Fruit fly (Drosophila melanogaster) whole organism, embryonic: ENCODE data around the gene CG32371.

Experiments used
- BEAF-32 ChIP-seq: fragments of 200-800 bp; sonication (Bioruptor generic); optimal IDR thresholded peaks from 3 replicates; lab custom pipeline; 2017; ENCODE audit warnings: missing biosample characterization, missing genetic modification characterization, mild to moderate bottlenecking, moderate library complexity, missing genetic modification reagents
- CG10431 ChIP-seq: fragments of 200-800 bp; sonication (Bioruptor generic); optimal IDR thresholded peaks from 3 replicates; lab custom pipeline; 2018; ENCODE audit warnings: missing biosample characterization, mild to moderate bottlenecking, missing genetic modification characterization
- CG12071 ChIP-seq: fragments of 200-800 bp; sonication (Bioruptor generic); optimal IDR thresholded peaks from 3 replicates; lab custom pipeline; 2018; ENCODE audit warnings: missing biosample characterization, mild to moderate bottlenecking, missing genetic modification characterization
- CG14014 ChIP-seq: fragments of 200-800 bp; sonication (Bioruptor generic); IDR thresholded peaks from 2 replicates; pipeline ENCODE4 v1.3.6; 2022; ENCODE audit warnings: missing biosample characterization, missing genetic modification characterization
- CG14441 ChIP-seq: fragments of 200-800 bp; sonication (Bioruptor generic); IDR thresholded peaks from 2 replicates; pipeline ENCODE4 v1.3.6; 2022; ENCODE audit warnings: missing biosample characterization, missing genetic modification characterization
- CG15011 ChIP-seq: fragments of 200-800 bp; sonication (Bioruptor generic); optimal IDR thresholded peaks from 3 replicates; lab custom pipeline; 2018; ENCODE audit warnings: missing biosample characterization, mild to moderate bottlenecking, missing genetic modification characterization
- CG1529 ChIP-seq: fragments of 200-800 bp; sonication (Bioruptor generic); optimal IDR thresholded peaks from 3 replicates; lab custom pipeline; 2018; ENCODE audit warnings: missing biosample characterization, missing genetic modification characterization
- CG15479 ChIP-seq: fragments of 200-800 bp; sonication (Bioruptor generic); optimal IDR thresholded peaks from 3 replicates; lab custom pipeline; 2019; ENCODE audit warnings: missing biosample characterization, mild to moderate bottlenecking, missing genetic modification characterization, moderate library complexity
- CG15696 ChIP-seq: fragments of 200-800 bp; sonication (Bioruptor generic); optimal IDR thresholded peaks from 2 replicates; lab custom pipeline; 2019; ENCODE audit warnings: missing biosample characterization, mild to moderate bottlenecking, missing genetic modification characterization, moderate library complexity
- CG17568 ChIP-seq: fragments of 200-800 bp; sonication (Bioruptor generic); optimal IDR thresholded peaks from 2 replicates; lab custom pipeline; 2018; ENCODE audit warnings: missing biosample characterization, mild to moderate bottlenecking, missing genetic modification characterization, moderate library complexity
- CG17612 ChIP-seq: fragments of 200-800 bp; sonication (Bioruptor generic); IDR thresholded peaks from 2 replicates; pipeline ENCODE4 v1.3.6; 2022; ENCODE audit warnings: missing biosample characterization, missing genetic modification characterization
- CG18011 ChIP-seq: fragments of 200-800 bp; sonication (Bioruptor generic); optimal IDR thresholded peaks from 2 replicates; lab custom pipeline; 2017; ENCODE audit warnings: missing biosample characterization, missing genetic modification characterization, mild to moderate bottlenecking, moderate library complexity, missing genotype
- CG18619 ChIP-seq: fragments of 200-800 bp; sonication (Bioruptor generic); optimal IDR thresholded peaks from 3 replicates; lab custom pipeline; 2017; ENCODE audit warnings: missing biosample characterization, mild to moderate bottlenecking, missing genetic modification characterization
- CG18764 ChIP-seq: fragments of 200-800 bp; sonication (Bioruptor generic); optimal IDR thresholded peaks from 3 replicates; lab custom pipeline; 2016; ENCODE audit warnings: missing biosample characterization, missing genetic modification characterization
- CG2120 ChIP-seq: fragments of 200-800 bp; sonication (Bioruptor generic); optimal IDR thresholded peaks from 3 replicates; lab custom pipeline; 2016; ENCODE audit warnings: missing biosample characterization, missing genetic modification characterization
- CG2678 ChIP-seq: fragments of 200-800 bp; sonication (Bioruptor generic); optimal IDR thresholded peaks from 3 replicates; lab custom pipeline; 2019; ENCODE audit warnings: missing biosample characterization, mild to moderate bottlenecking, missing genetic modification characterization, moderate library complexity
- CG31441 ChIP-seq: fragments of 200-800 bp; sonication (Bioruptor generic); IDR thresholded peaks from 2 replicates; pipeline ENCODE4 v1.3.6; 2022; ENCODE audit warnings: missing biosample characterization, missing genetic modification characterization
- CG32532 ChIP-seq: fragments of 200-800 bp; sonication (Bioruptor generic); IDR thresholded peaks from 2 replicates; pipeline ENCODE4 v1.3.6; 2022; ENCODE audit warnings: missing biosample characterization, missing genetic modification characterization
- CG34422 ChIP-seq: fragments of 200-800 bp; sonication (Bioruptor generic); IDR thresholded peaks from 3 replicates; pipeline ENCODE4 v1.3.6; 2022; ENCODE audit warnings: missing biosample characterization, missing genetic modification characterization
- CG3726 ChIP-seq: fragments of 200-800 bp; sonication (Bioruptor generic); IDR thresholded peaks from 3 replicates; pipeline ENCODE4, ENCODE4 v1.3.6; 2022; ENCODE audit warnings: missing biosample characterization, missing genetic modification characterization
- CG43689 ChIP-seq: fragments of 200-800 bp; sonication (Bioruptor generic); IDR thresholded peaks from 2 replicates; pipeline ENCODE4 v1.3.6; 2022; ENCODE audit warnings: missing biosample characterization, missing genetic modification characterization
- CG6683 ChIP-seq: fragments of 200-800 bp; sonication (Bioruptor generic); optimal IDR thresholded peaks from 2 replicates; lab custom pipeline; 2017; ENCODE audit warnings: missing biosample characterization, mild to moderate bottlenecking, missing genetic modification characterization, missing genetic modification reagents
- CG7786 ChIP-seq: fragments of 200-800 bp; sonication (Bioruptor generic); optimal IDR thresholded peaks from 2 replicates; lab custom pipeline; 2016; ENCODE audit warnings: missing biosample characterization, missing genetic modification characterization
- CG8924 ChIP-seq: fragments of 200-800 bp; optimal IDR thresholded peaks from 3 replicates; lab custom pipeline; 2019; ENCODE audit warnings: missing biosample characterization, mild to moderate bottlenecking, missing genetic modification characterization, moderate library complexity
- CG8944 ChIP-seq: fragments of 200-800 bp; sonication (Bioruptor generic); optimal IDR thresholded peaks from 3 replicates; lab custom pipeline; 2016; ENCODE audit warnings: missing biosample characterization, missing genetic modification characterization
- CG9609 ChIP-seq: fragments of 200-800 bp; sonication (Bioruptor generic); optimal IDR thresholded peaks from 3 replicates; lab custom pipeline; 2016; ENCODE audit warnings: missing biosample characterization, missing genetic modification characterization
- Camta ChIP-seq: fragments of 200-800 bp; sonication (Bioruptor generic); optimal IDR thresholded peaks from 2 replicates; lab custom pipeline; 2016; ENCODE audit warnings: missing biosample characterization, missing genetic modification characterization
- Deaf1 ChIP-seq: fragments of 200-800 bp; optimal IDR thresholded peaks from 3 replicates; lab custom pipeline; 2019; ENCODE audit warnings: missing biosample characterization, mild to moderate bottlenecking, missing genetic modification characterization, moderate library complexity
- Doc3 ChIP-seq: fragments of 200-800 bp; sonication (Bioruptor generic); IDR thresholded peaks from 3 replicates; pipeline ENCODE4 v1.3.6; 2022; ENCODE audit warnings: missing biosample characterization, missing genetic modification characterization; ENCODE audit not compliant: partially characterized antibody
- GATAe ChIP-seq: fragments of 200-800 bp; sonication (Bioruptor generic); conservative IDR thresholded peaks from 2 replicates; pipeline ENCODE4 v1.3.6; 2022; ENCODE audit warnings: missing biosample characterization, missing genetic modification characterization
- Gug ChIP-seq: fragments of 200-800 bp; sonication (Bioruptor generic); IDR thresholded peaks from 4 replicates; pipeline ENCODE4 v1.3.6; 2022; ENCODE audit warnings: missing biosample characterization, missing genetic modification characterization
- H15 ChIP-seq: fragments of 200-800 bp; sonication (Bioruptor generic); IDR thresholded peaks from 3 replicates; pipeline ENCODE4 v1.3.6; 2022; ENCODE audit warnings: missing biosample characterization, missing genetic modification characterization
- HLHmδ ChIP-seq: fragments of 200-800 bp; sonication (Bioruptor generic); optimal IDR thresholded peaks from 2 replicates; lab custom pipeline; 2018; ENCODE audit warnings: missing biosample characterization, mild to moderate bottlenecking, missing genetic modification characterization, moderate library complexity
- Meics ChIP-seq: fragments of 200-800 bp; sonication (Bioruptor generic); optimal IDR thresholded peaks from 2 replicates; lab custom pipeline; 2017; ENCODE audit warnings: missing biosample characterization, mild to moderate bottlenecking, missing genetic modification characterization
- Nf-YC ChIP-seq: fragments of 200-800 bp; optimal IDR thresholded peaks from 3 replicates; lab custom pipeline; 2019; ENCODE audit warnings: missing biosample characterization, mild to moderate bottlenecking, missing genetic modification characterization, moderate library complexity
- Oaz ChIP-seq: fragments of 200-800 bp; sonication (Bioruptor generic); IDR thresholded peaks from 2 replicates; pipeline ENCODE4 v1.3.6; 2022; ENCODE audit warnings: missing biosample characterization, missing genetic modification characterization
- ato ChIP-seq: fragments of 200-800 bp; sonication (Bioruptor generic); IDR thresholded peaks from 2 replicates; pipeline ENCODE4 v1.3.6; 2022; ENCODE audit warnings: missing biosample characterization, missing genetic modification characterization; ENCODE audit not compliant: partially characterized antibody
- bigmax ChIP-seq: fragments of 200-800 bp; sonication (Bioruptor generic); optimal IDR thresholded peaks from 2 replicates; lab custom pipeline; 2018; ENCODE audit warnings: missing biosample characterization, mild to moderate bottlenecking, missing genetic modification characterization
- btn ChIP-seq: fragments of 200-800 bp; sonication (Bioruptor generic); optimal IDR thresholded peaks from 2 replicates; lab custom pipeline; 2016; ENCODE audit warnings: missing biosample characterization, missing genetic modification characterization
- caup ChIP-seq: fragments of 200-800 bp; sonication (Bioruptor generic); optimal IDR thresholded peaks from 3 replicates; lab custom pipeline; 2017; ENCODE audit warnings: missing biosample characterization, mild to moderate bottlenecking, missing genetic modification characterization, moderate library complexity; ENCODE audit not compliant: severe bottlenecking
- ci ChIP-seq: fragments of 200-800 bp; sonication (Bioruptor generic); IDR thresholded peaks from 3 replicates; pipeline ENCODE4 v1.3.6; 2022; ENCODE audit warnings: missing biosample characterization, missing genetic modification characterization
- corto ChIP-seq: fragments of 200-800 bp; sonication (Bioruptor generic); optimal IDR thresholded peaks from 2 replicates; lab custom pipeline; 2016; ENCODE audit warnings: missing biosample characterization, mild to moderate bottlenecking, missing genetic modification characterization, moderate library complexity
- fd64A ChIP-seq: fragments of 200-800 bp; sonication (Bioruptor generic); optimal IDR thresholded peaks from 3 replicates; lab custom pipeline; 2018; ENCODE audit warnings: missing biosample characterization, mild to moderate bottlenecking, missing genetic modification characterization
- grn ChIP-seq: fragments of 200-800 bp; sonication (Bioruptor generic); optimal IDR thresholded peaks from 3 replicates; lab custom pipeline; 2017; ENCODE audit warnings: missing biosample characterization, missing genetic modification characterization
- jigr1 ChIP-seq: fragments of 200-800 bp; sonication (Bioruptor generic); IDR thresholded peaks from 3 replicates; pipeline ENCODE4 v1.3.6; 2022; ENCODE audit warnings: missing biosample characterization, missing genetic modification characterization
- lbe ChIP-seq: fragments of 200-800 bp; sonication (Bioruptor generic); optimal IDR thresholded peaks from 2 replicates; lab custom pipeline; 2016; ENCODE audit warnings: missing biosample characterization, mild to moderate bottlenecking, missing genetic modification characterization
- nmo ChIP-seq: fragments of 200-800 bp; sonication (Bioruptor generic); optimal IDR thresholded peaks from 2 replicates; lab custom pipeline; 2018; ENCODE audit warnings: missing biosample characterization, mild to moderate bottlenecking, missing genetic modification characterization, moderate library complexity
- onecut ChIP-seq: fragments of 200-800 bp; sonication (Bioruptor generic); IDR thresholded peaks from 2 replicates; pipeline ENCODE4 v1.3.6; 2022; ENCODE audit warnings: missing biosample characterization, missing genetic modification characterization
- p53 ChIP-seq: fragments of 200-800 bp; sonication (Bioruptor generic); optimal IDR thresholded peaks from 2 replicates; lab custom pipeline; 2016; ENCODE audit warnings: missing biosample characterization, missing genetic modification characterization
- ttk ChIP-seq: fragments of 200-800 bp; sonication (Bioruptor generic); IDR thresholded peaks from 2 replicates; pipeline ENCODE4 v2.1.2; 2022; ENCODE audit warnings: missing biosample characterization, missing genetic modification characterization
- wek ChIP-seq: fragments of 200-800 bp; sonication (Bioruptor generic); optimal IDR thresholded peaks from 3 replicates; lab custom pipeline; 2018; ENCODE audit warnings: missing biosample characterization, mild to moderate bottlenecking, missing genetic modification characterization, moderate library complexity

CG32371 gene

DNA sequence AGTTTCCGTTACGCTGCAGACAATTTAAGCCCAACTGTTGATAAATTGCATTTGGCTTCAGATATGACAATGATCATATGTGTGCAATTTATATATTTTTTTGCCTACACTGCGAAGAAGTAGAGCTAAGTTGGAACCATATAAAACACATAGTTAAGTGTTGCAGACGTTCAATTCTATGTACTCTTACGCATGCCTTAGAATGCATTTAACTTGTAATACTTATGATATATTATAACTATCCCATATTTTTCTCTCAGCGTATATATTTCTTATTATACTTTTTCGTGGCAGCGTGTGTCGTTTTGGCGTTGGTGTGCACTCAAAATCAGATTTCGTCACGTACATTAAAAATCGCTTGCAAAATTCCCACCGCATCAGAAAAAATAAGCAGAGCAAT, 15.2 kb upstream of the CG32371 start:
- 0 out of 2 replicates have a peak, but pooled peaks have one; percentile 13 for TF ChIP-seq CG31441
- no peak for TF ChIP-seq CG17568 (GFP tag; lab: Kevin White, UChicago)
- TF ChIP-seq CG6683 (GFP tag; lab: Kevin White, UChicago): no peak
- no peak for TF ChIP-seq Camta
- no peak for TF ChIP-seq fd64A (GFP tag; lab: Kevin White, UChicago)
- no peak for TF ChIP-seq onecut (GFP tag; lab: Robert Waterston, UW)
- TF ChIP-seq GATAe (GFP tag; lab: Robert Waterston, UW): no peak
- TF ChIP-seq CG9609 (GFP tag; lab: Kevin White, UChicago): no peak
- peak; percentile 24 for TF ChIP-seq CG2678 (tag; lab: Kevin White, UChicago)
- no peak for TF ChIP-seq CG15696 (tag; lab: Kevin White, UChicago)
- TF ChIP-seq bigmax (GFP tag; lab: Kevin White, UChicago): no peak
- TF ChIP-seq CG7786 (GFP tag; lab: Kevin White, UChicago): no peak
- no peak for TF ChIP-seq p53 (GFP tag; lab: Kevin White, UChicago)
- TF ChIP-seq H15 (GFP tag; lab: Robert Waterston, UW): 0 out of 3 replicates have a peak, but pooled peaks have one; percentile 18
- TF ChIP-seq wek: no peak
- TF ChIP-seq Oaz (GFP tag; lab: Robert Waterston, UW): no peak
- TF ChIP-seq Deaf1: no peak
- peak; percentile 46 for TF ChIP-seq Meics (GFP tag; lab: Kevin White, UChicago)
- no peak for TF ChIP-seq Doc3 (GFP tag; lab: Robert Waterston, UW)
- no peak for TF ChIP-seq CG18764 (GFP tag; lab: Kevin White, UChicago)
- TF ChIP-seq CG43689 (GFP tag; lab: Robert Waterston, UW): no peak
- TF ChIP-seq HLHmδ: no peak
- TF ChIP-seq lbe (GFP tag; lab: Kevin White, UChicago): peak; percentile 62
- TF ChIP-seq CG34422 (GFP tag; lab: Robert Waterston, UW): no peak; the same call in 2 of the 3 replicates
- TF ChIP-seq CG18619: no peak
- TF ChIP-seq CG10431 (GFP tag; lab: Kevin White, UChicago): no peak
- TF ChIP-seq grn (GFP tag; lab: Kevin White, UChicago): no peak
- TF ChIP-seq jigr1 (GFP tag; lab: Robert Waterston, UW): no peak
- no peak for TF ChIP-seq CG14441 (GFP tag; lab: Robert Waterston, UW)
- TF ChIP-seq nmo (GFP tag; lab: Kevin White, UChicago): no peak
- peak; percentile 5 for TF ChIP-seq caup (GFP tag; lab: Kevin White, UChicago)
- TF ChIP-seq CG18011 (GFP tag; lab: Kevin White, UChicago): no peak
- 0 out of 2 replicates have a peak, but pooled peaks have one; percentile 8 for TF ChIP-seq CG14014
- no peak for TF ChIP-seq corto (GFP tag; lab: Kevin White, UChicago)
- TF ChIP-seq ato (GFP tag; lab: Robert Waterston, UW): no peak
- no peak for TF ChIP-seq CG8924 (tag; lab: Kevin White, UChicago)
- TF ChIP-seq CG32532 (GFP tag; lab: Robert Waterston, UW): 0 out of 2 replicates have a peak, but pooled peaks have one; percentile 23
- TF ChIP-seq CG8944 (GFP tag; lab: Kevin White, UChicago): no peak
- TF ChIP-seq CG3726 (GFP tag; lab: Robert Waterston, UW): no peak
- no peak for TF ChIP-seq BEAF-32 (GFP tag; lab: Kevin White, UChicago)
- no peak for TF ChIP-seq CG1529
- TF ChIP-seq ci (GFP tag; lab: Robert Waterston, UW): peak; percentile 52; the same call in 1 of the 3 replicates
- TF ChIP-seq CG15479: no peak
- TF ChIP-seq btn (GFP tag; lab: Kevin White, UChicago): no peak
- peak; percentile 1 for TF ChIP-seq CG12071 (GFP tag; lab: Kevin White, UChicago)
- TF ChIP-seq Gug: 0 out of 4 replicates have a peak, but pooled peaks have one; percentile 15
- TF ChIP-seq CG17612: no peak
- peak; percentile 42 for TF ChIP-seq CG2120 (GFP tag; lab: Kevin White, UChicago)
- TF ChIP-seq CG15011: no peak
- TF ChIP-seq ttk: no peak
- TF ChIP-seq Nf-YC (tag; lab: Kevin White, UChicago): no peak
